Fruit fly (Drosophila melanogaster): ENCODE data around the gene CG42327.
A peak's percentile ranks its signal among the peaks of the same experiment; 100 is the strongest.

The CG42327 gene

dm6 chr3R:11628416-11629041 lies 27.4 kb upstream of the CG42327 start, which contains the start of gene CG14712 (continued):
- TF ChIP-seq Dref (GFP tag; IDR thresholded peaks at IDR 0.05) (peak; percentile 90), kah (GFP tag; optimal IDR thresholded peaks at IDR 0.05) (no peak), unc-4 (GFP tag; IDR thresholded peaks at IDR 0.05; ENCODE audit: partially characterized antibody) (peak; percentile 70), Myb (GFP tag; optimal IDR thresholded peaks at IDR 0.05) (peak; percentile 47), Mad (GFP tag; optimal IDR thresholded peaks at IDR 0.05) (peak; percentile 35), eyg (GFP tag; optimal IDR thresholded peaks at IDR 0.05) (no peak), Hr78 (GFP tag; optimal IDR thresholded peaks at IDR 0.05) (no peak), pho (GFP tag; optimal IDR thresholded peaks at IDR 0.05) (peak; percentile 24), CG2116 (GFP tag; optimal IDR thresholded peaks at IDR 0.05) (peak; percentile 100), CG15269 (tag; optimal IDR thresholded peaks at IDR 0.05) (no peak), CG34376 (GFP tag; optimal IDR thresholded peaks at IDR 0.05) (peak; percentile 42), CG10267 (tag; optimal IDR thresholded peaks at IDR 0.05) (peak; percentile 69), btn (GFP tag; optimal IDR thresholded peaks at IDR 0.05) (no peak), stc (GFP tag; IDR thresholded peaks at IDR 0.05) (no peak), crc (GFP tag; optimal IDR thresholded peaks at IDR 0.05) (no peak), salm (tag; optimal IDR thresholded peaks at IDR 0.05) (no peak), lola (GFP tag; optimal IDR thresholded peaks at IDR 0.05) (peak in 1 of 3 experiments; percentile 15), CG7271 (tag; optimal IDR thresholded peaks at IDR 0.05) (no peak), dm (GFP tag; optimal IDR thresholded peaks at IDR 0.05) (peak; percentile 28), CG17829 (tag; optimal IDR thresholded peaks at IDR 0.05) (peak; percentile 60), sob (GFP tag; IDR thresholded peaks at IDR 0.05) (0 out of 2 replicates have a peak, but pooled peaks have one; percentile 10), CG14860 (GFP tag; IDR thresholded peaks at IDR 0.05; ENCODE audit: partially characterized antibody) (peak; percentile 50; the same call in 2 of the 3 replicates), CG7357 (GFP tag; IDR thresholded peaks at IDR 0.05) (no peak), Sin3A (optimal IDR thresholded peaks at IDR 0.05) (no peak), crp (GFP tag; optimal IDR thresholded peaks at IDR 0.05) (peak in 1 of 2 experiments; percentile 51), cg (GFP tag; optimal IDR thresholded peaks at IDR 0.05) (no peak), CG2712 (tag; optimal IDR thresholded peaks at IDR 0.05) (peak; percentile 68), Pdp1 (GFP tag; optimal IDR thresholded peaks at IDR 0.05) (peak in 1 of 2 experiments; percentile 28), CG9797 (GFP tag; optimal IDR thresholded peaks at IDR 0.05) (peak; percentile 73), nom (GFP tag; optimal IDR thresholded peaks at IDR 0.05) (no peak), Scr (GFP tag; IDR thresholded peaks at IDR 0.05; ENCODE audit: partially characterized antibody) (peak; percentile 59), Ada2b (GFP tag; IDR thresholded peaks at IDR 0.05) (no peak), disco-r (GFP tag; optimal IDR thresholded peaks at IDR 0.05) (no peak), klu (GFP tag; IDR thresholded peaks at IDR 0.05) (no peak), CG1647 (GFP tag; optimal IDR thresholded peaks at IDR 0.05) (no peak), CG12659 (GFP tag; optimal IDR thresholded peaks at IDR 0.05) (peak; percentile 82), Mrtf (GFP tag; IDR thresholded peaks at IDR 0.05) (no peak), sens (GFP tag) (peak; percentile 80), Bgb (GFP tag; IDR thresholded peaks at IDR 0.05; ENCODE audit: partially characterized antibody) (peak; percentile 59; the same call in 1 of the 2 replicates), CHES-1-like (GFP tag; optimal IDR thresholded peaks at IDR 0.05) (no peak), CG4282 (GFP tag; optimal IDR thresholded peaks at IDR 0.05) (no peak), CG10147 (GFP tag; optimal IDR thresholded peaks at IDR 0.05) (peak; percentile 33), CG1233 (GFP tag; optimal IDR thresholded peaks at IDR 0.05) (no peak), CG18764 (GFP tag; optimal IDR thresholded peaks at IDR 0.05) (peak; percentile 36), CG11695 (GFP tag; IDR thresholded peaks at IDR 0.05) (no peak), p53 (GFP tag; optimal IDR thresholded peaks at IDR 0.05) (no peak), CG4617 (GFP tag; optimal IDR thresholded peaks at IDR 0.05; ENCODE audit: borderline replicate concordance) (peak; percentile 59), gro (GFP tag; optimal IDR thresholded peaks at IDR 0.05) (peak; percentile 24), yki (optimal IDR thresholded peaks at IDR 0.05) (no peak), CrebB (tag; optimal IDR thresholded peaks at IDR 0.05) (peak; percentile 16)
